Worm (Caenorhabditis elegans): ENCODE measurements around the gene ints-2.

Gene ints-2

DNA sequence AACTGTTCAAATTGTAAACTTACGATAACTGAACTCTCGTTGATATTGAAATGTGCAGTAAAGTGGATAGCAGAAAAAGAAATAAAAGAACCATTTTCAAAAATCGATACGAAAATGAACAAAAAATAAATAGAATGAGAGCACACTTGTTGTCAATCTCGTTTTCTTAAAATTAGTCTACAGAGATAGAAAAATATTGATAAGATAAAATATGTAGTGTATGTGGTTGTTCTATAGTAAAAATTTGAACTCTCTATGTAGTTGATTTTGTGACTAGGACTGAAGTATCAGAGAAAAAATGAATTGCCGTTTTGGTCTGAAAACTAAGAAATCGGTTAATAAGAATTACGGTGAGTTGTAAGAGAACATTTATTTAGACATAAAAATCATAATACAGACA is 14.2 kb upstream of the ints-2 start, which contains the start of gene cest-2.1:
TSS of gene cest-2.1 (minus strand) at position 198 of the 400 bp plus-strand sequence.
- TF ChIP-seq lim-7 (GFP tag; IDR thresholded peaks at IDR 0.05), result no peak
- no peak for TF ChIP-seq spr-1 (tag; optimal IDR thresholded peaks at IDR 0.05)
- no peak for TF ChIP-seq Y105C5A.15 (GFP tag; IDR thresholded peaks at IDR 0.05)
- TF ChIP-seq mep-1 (tag; optimal IDR thresholded peaks at IDR 0.05), result no peak
- TF ChIP-seq duxl-1 (tag; optimal IDR thresholded peaks at IDR 0.05; ENCODE audit: poor library complexity), result no peak
- no peak for TF ChIP-seq dmd-9 (GFP tag; IDR thresholded peaks at IDR 0.05)
- no peak for TF ChIP-seq aha-1 (tag)
- no peak for TF ChIP-seq nhr-237 (tag; optimal IDR thresholded peaks at IDR 0.05)
- no peak for TF ChIP-seq nhr-10 (tag; optimal IDR thresholded peaks at IDR 0.05)
- TF ChIP-seq skn-1 (tag; optimal IDR thresholded peaks at IDR 0.05), result no peak
- no peak for TF ChIP-seq hlh-30 (tag; optimal IDR thresholded peaks at IDR 0.05; ENCODE audit: insufficient read depth)
- TF ChIP-seq unc-62 (GFP tag; optimal IDR thresholded peaks at IDR 0.05 in 1 of 2), result no peak
- no peak for TF ChIP-seq unc-62 (tag; optimal IDR thresholded peaks at IDR 0.05)
- no peak for TF ChIP-seq fos-1 (tag; optimal IDR thresholded peaks at IDR 0.05)
- no peak for TF ChIP-seq daf-16 (GFP tag; optimal IDR thresholded peaks at IDR 0.05)
- peak; percentile 38 for TF ChIP-seq daf-16 (tag; optimal IDR thresholded peaks at IDR 0.05)
- TF ChIP-seq lin-1 (GFP tag; IDR thresholded peaks at IDR 0.05), result no peak
- TF ChIP-seq nhr-28 (tag; optimal IDR thresholded peaks at IDR 0.05), result peak; percentile 72
- peak; percentile 44; the same call in 1 of the 2 replicates for TF ChIP-seq dmd-6 (GFP tag; IDR thresholded peaks at IDR 0.05)
- TF ChIP-seq dve-1 (tag; optimal IDR thresholded peaks at IDR 0.05; ENCODE audit: insufficient read depth), result peak; percentile 11
- no peak for TF ChIP-seq ZK337.2 (GFP tag; IDR thresholded peaks at IDR 0.05)
- no peak for TF ChIP-seq nhr-42 (GFP tag; IDR thresholded peaks at IDR 0.05)

DNA sequence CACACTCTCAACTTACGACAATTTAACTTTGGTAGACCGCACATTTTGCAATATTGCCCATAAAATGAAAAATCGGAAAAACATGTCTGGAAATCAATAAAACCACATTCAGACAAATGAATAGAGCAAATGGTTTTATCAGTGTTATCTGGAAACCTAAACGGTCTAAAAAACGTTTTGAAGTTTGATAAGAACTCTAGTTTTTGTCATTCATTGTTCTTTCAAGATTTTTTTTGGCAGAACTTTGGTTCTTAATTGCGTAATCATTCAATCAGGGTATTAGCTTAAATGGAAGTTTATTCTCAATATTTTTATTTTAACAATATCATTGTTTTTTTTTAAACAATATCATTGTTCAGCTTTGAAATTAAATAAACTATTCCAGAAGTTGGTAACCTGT is 10.3 kb upstream of the ints-2 start, which contains the start of gene cest-2.2:
TSS of gene cest-2.2 (minus strand) at position 140 of the 400 bp plus-strand sequence.
- TF ChIP-seq dve-1 (tag; optimal IDR thresholded peaks at IDR 0.05; ENCODE audit: insufficient read depth), result peak; percentile 36
- no peak for TF ChIP-seq cey-2 (tag; optimal IDR thresholded peaks at IDR 0.05; ENCODE audit: borderline replicate concordance, insufficient read depth)
- TF ChIP-seq dmd-6 (GFP tag; IDR thresholded peaks at IDR 0.05), result 0 out of 2 replicates have a peak, but pooled peaks have one; percentile 14
- TF ChIP-seq nhr-28 (tag; optimal IDR thresholded peaks at IDR 0.05), result peak; percentile 51
- TF ChIP-seq aha-1 (tag), result peak; percentile 55
- peak; percentile 27 for TF ChIP-seq pqm-1 (tag; optimal IDR thresholded peaks at IDR 0.05)
- no peak for TF ChIP-seq daf-16 (GFP tag; optimal IDR thresholded peaks at IDR 0.05)
- TF ChIP-seq daf-16 (tag; optimal IDR thresholded peaks at IDR 0.05), result peak; percentile 62
- TF ChIP-seq snpc-1.2 (GFP tag; IDR thresholded peaks at IDR 0.05), result no peak

DNA sequence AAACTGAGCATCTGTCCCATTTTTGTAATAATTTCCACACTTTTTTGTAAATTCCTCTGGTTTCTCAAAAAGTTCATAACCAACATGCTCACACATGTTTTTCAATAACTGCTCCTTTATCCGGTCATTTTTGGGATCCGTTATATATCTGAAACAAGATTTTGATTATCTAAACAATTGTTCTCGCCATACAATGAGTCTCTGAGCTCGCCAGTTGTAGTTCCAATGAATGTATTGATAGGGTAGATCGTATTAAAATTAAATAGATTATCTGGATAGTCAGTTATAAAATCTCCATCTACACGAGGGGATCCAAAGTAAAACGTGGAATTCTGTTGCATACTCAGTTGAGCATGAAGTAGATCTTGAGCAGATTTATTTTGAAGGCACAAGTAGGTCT is 8.9 kb upstream of the ints-2 start:
- TF ChIP-seq unc-62 (GFP tag; optimal IDR thresholded peaks at IDR 0.05 in 1 of 2) (peak in 1 of 2 experiments; percentile 92), unc-62 (tag; optimal IDR thresholded peaks at IDR 0.05) (no peak), nhr-28 (tag; optimal IDR thresholded peaks at IDR 0.05) (no peak), cey-2 (tag; optimal IDR thresholded peaks at IDR 0.05; ENCODE audit: borderline replicate concordance, insufficient read depth) (no peak), daf-16 (GFP tag; optimal IDR thresholded peaks at IDR 0.05) (no peak), daf-16 (tag; optimal IDR thresholded peaks at IDR 0.05) (no peak), zip-2 (tag; optimal IDR thresholded peaks at IDR 0.05) (no peak), tag-97 (GFP tag; IDR thresholded peaks at IDR 0.05) (no peak), vab-7 (GFP tag; IDR thresholded peaks at IDR 0.05) (no peak), lsy-2 (tag; optimal IDR thresholded peaks at IDR 0.05) (no peak)

DNA sequence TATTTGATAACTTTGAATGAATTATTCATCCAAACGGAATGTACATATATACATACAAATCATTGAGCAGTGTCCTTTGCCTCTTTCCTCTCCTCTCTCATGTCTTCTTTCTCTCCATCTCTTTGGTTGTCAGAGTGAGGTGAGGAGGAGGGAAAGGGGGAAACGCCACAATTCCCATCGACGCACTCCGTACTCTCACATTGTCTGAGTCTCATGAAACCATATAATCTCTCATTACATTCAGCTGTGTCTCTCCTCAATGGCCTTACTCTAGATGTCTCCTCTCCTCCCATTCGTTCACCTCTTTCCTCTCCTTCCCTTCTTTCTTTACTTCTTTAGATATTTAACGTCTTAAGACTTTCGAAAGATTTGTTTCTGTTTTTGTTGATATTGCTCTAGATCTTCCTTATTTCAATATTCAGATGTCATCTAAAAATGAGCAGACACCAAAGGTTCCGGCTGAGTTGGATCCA is 7.8 kb upstream of the ints-2 start, which contains the start of gene ceh-74:
TSS of gene ceh-74 (plus strand) at position 423 of the 473 bp plus-strand sequence.
- TF ChIP-seq Y105C5A.15 (GFP tag; IDR thresholded peaks at IDR 0.05) (no peak), zip-2 (tag; optimal IDR thresholded peaks at IDR 0.05) (no peak), mdl-1 (tag; optimal IDR thresholded peaks at IDR 0.05) (no peak), cey-2 (tag; optimal IDR thresholded peaks at IDR 0.05; ENCODE audit: borderline replicate concordance, insufficient read depth) (no peak), daf-19 (GFP tag; conservative IDR thresholded peaks at IDR 0.05) (no peak), ceh-82 (tag; optimal IDR thresholded peaks at IDR 0.05) (no peak), snpc-1.2 (GFP tag; IDR thresholded peaks at IDR 0.05) (no peak), aha-1 (tag) (peak; percentile 93), ceh-44 (GFP tag; IDR thresholded peaks at IDR 0.05) (no peak), nhr-111 (GFP tag; optimal IDR thresholded peaks at IDR 0.05) (no peak), nhr-25 (tag; optimal IDR thresholded peaks at IDR 0.05; ENCODE audit: borderline replicate concordance, insufficient read depth) (no peak), hlh-11 (tag; optimal IDR thresholded peaks at IDR 0.05) (peak; percentile 9), lin-13 (GFP tag; optimal IDR thresholded peaks at IDR 0.05) (no peak), T20F7.1 (GFP tag; optimal IDR thresholded peaks at IDR 0.05) (no peak), skn-1 (tag; optimal IDR thresholded peaks at IDR 0.05) (no peak), hmg-1.1 (GFP tag; IDR thresholded peaks at IDR 0.05) (peak; percentile 57), unc-62 (GFP tag; optimal IDR thresholded peaks at IDR 0.05 in 1 of 2) (no peak), unc-62 (tag; optimal IDR thresholded peaks at IDR 0.05) (no peak), duxl-1 (tag; optimal IDR thresholded peaks at IDR 0.05; ENCODE audit: poor library complexity) (no peak), dmd-8 (GFP tag; IDR thresholded peaks at IDR 0.05) (no peak), dpl-1 (GFP tag; optimal IDR thresholded peaks at IDR 0.05) (peak; percentile 10), attf-4 (tag; optimal IDR thresholded peaks at IDR 0.05) (no peak), ceh-62 (tag; optimal IDR thresholded peaks at IDR 0.05) (no peak)

All from whole organism, L4 larva.